Worm (Caenorhabditis elegans): ENCODE results near the gene srg-7.

srg-7 gene

ce11 chrIII:6278301-6278827 is 10.4 kb upstream of the srg-7 start, which contains the start of gene C18F10.7:
TSS of gene C18F10.7 (minus strand) at chrIII:6278351.
- TF ChIP-seq hmbx-1 (tag; optimal IDR thresholded peaks at IDR 0.05), result no peak
- no peak for TF ChIP-seq ceh-13 (GFP tag; optimal IDR thresholded peaks at IDR 0.05)
- TF ChIP-seq tbx-11 (GFP tag; IDR thresholded peaks at IDR 0.05), result no peak
- no peak for TF ChIP-seq B0310.2 (tag; optimal IDR thresholded peaks at IDR 0.05)
- no peak for TF ChIP-seq ama-1 (optimal IDR thresholded peaks at IDR 0.05)
- no peak for TF ChIP-seq hmg-4 (GFP tag; optimal IDR thresholded peaks at IDR 0.05)
- no peak for TF ChIP-seq aly-1 (tag; optimal IDR thresholded peaks at IDR 0.05)
- no peak for TF ChIP-seq scrt-1 (GFP tag; IDR thresholded peaks at IDR 0.05)
- no peak for TF ChIP-seq tbx-37 (GFP tag; conservative IDR thresholded peaks at IDR 0.05)
- TF ChIP-seq ets-7 (tag; optimal IDR thresholded peaks at IDR 0.05), result no peak
- no peak for TF ChIP-seq sea-1 (GFP tag; conservative IDR thresholded peaks at IDR 0.05)
- no peak for TF ChIP-seq ceh-36 (tag; optimal IDR thresholded peaks at IDR 0.05)
- no peak for TF ChIP-seq tra-4 (tag; optimal IDR thresholded peaks at IDR 0.05)
- TF ChIP-seq hnd-1 (tag; optimal IDR thresholded peaks at IDR 0.05), result no peak
- no peak for TF ChIP-seq flt-1 (GFP tag; IDR thresholded peaks at IDR 0.05)
- TF ChIP-seq F13C5.2 (tag; optimal IDR thresholded peaks at IDR 0.05), result no peak
- no peak for TF ChIP-seq pes-1 (GFP tag; IDR thresholded peaks at IDR 0.05)

- TF ChIP-seq tbx-11 (GFP tag; IDR thresholded peaks at IDR 0.05), result no peak
- no peak for TF ChIP-seq hnd-1 (tag; optimal IDR thresholded peaks at IDR 0.05)
These were observed 4.9 kb upstream of the srg-7 start, which contains the start of gene C18F10.2 for ce11 chrIII:6272868-6273267. TSS of gene C18F10.2 (plus strand) at chrIII:6273168.

ce11 chrIII:6270277-6270676 is 2.3 kb upstream of the srg-7 start, which contains the start of gene srg-3:
TSS of gene srg-3 (minus strand) at chrIII:6270377.
- TF ChIP-seq aly-1 (tag; optimal IDR thresholded peaks at IDR 0.05) (no peak), scrt-1 (GFP tag; IDR thresholded peaks at IDR 0.05) (no peak), ets-7 (tag; optimal IDR thresholded peaks at IDR 0.05) (no peak), hmg-4 (GFP tag; optimal IDR thresholded peaks at IDR 0.05) (no peak), B0310.2 (tag; optimal IDR thresholded peaks at IDR 0.05) (no peak), hnd-1 (tag; optimal IDR thresholded peaks at IDR 0.05) (no peak), tbx-37 (GFP tag; conservative IDR thresholded peaks at IDR 0.05) (no peak), tbx-11 (GFP tag; IDR thresholded peaks at IDR 0.05) (no peak), ceh-13 (GFP tag; optimal IDR thresholded peaks at IDR 0.05) (no peak), pes-1 (GFP tag; IDR thresholded peaks at IDR 0.05) (no peak), F13C5.2 (tag; optimal IDR thresholded peaks at IDR 0.05) (no peak), sea-1 (GFP tag; conservative IDR thresholded peaks at IDR 0.05) (no peak), hmbx-1 (tag; optimal IDR thresholded peaks at IDR 0.05) (no peak), ceh-36 (tag; optimal IDR thresholded peaks at IDR 0.05) (no peak), ama-1 (optimal IDR thresholded peaks at IDR 0.05) (no peak), tra-4 (tag; optimal IDR thresholded peaks at IDR 0.05) (no peak), flt-1 (GFP tag; IDR thresholded peaks at IDR 0.05) (no peak)

ce11 chrIII:6265911-6266310 is 2.0 kb downstream of the srg-7 start, which contains the start of gene srg-6:
TSS of gene srg-6 (minus strand) at chrIII:6266011.
- no peak for TF ChIP-seq ama-1 (optimal IDR thresholded peaks at IDR 0.05)
- TF ChIP-seq hnd-1 (tag; optimal IDR thresholded peaks at IDR 0.05), result no peak
- TF ChIP-seq ceh-13 (GFP tag; optimal IDR thresholded peaks at IDR 0.05), result no peak
- no peak for TF ChIP-seq ets-7 (tag; optimal IDR thresholded peaks at IDR 0.05)
- TF ChIP-seq flt-1 (GFP tag; IDR thresholded peaks at IDR 0.05), result no peak
- no peak for TF ChIP-seq aly-1 (tag; optimal IDR thresholded peaks at IDR 0.05)
- no peak for TF ChIP-seq hmg-4 (GFP tag; optimal IDR thresholded peaks at IDR 0.05)
- TF ChIP-seq B0310.2 (tag; optimal IDR thresholded peaks at IDR 0.05), result no peak
- TF ChIP-seq pes-1 (GFP tag; IDR thresholded peaks at IDR 0.05), result no peak
- no peak for TF ChIP-seq tbx-11 (GFP tag; IDR thresholded peaks at IDR 0.05)
- no peak for TF ChIP-seq hmbx-1 (tag; optimal IDR thresholded peaks at IDR 0.05)
- no peak for TF ChIP-seq tbx-37 (GFP tag; conservative IDR thresholded peaks at IDR 0.05)
- no peak for TF ChIP-seq scrt-1 (GFP tag; IDR thresholded peaks at IDR 0.05)
- no peak for TF ChIP-seq sea-1 (GFP tag; conservative IDR thresholded peaks at IDR 0.05)
- no peak for TF ChIP-seq F13C5.2 (tag; optimal IDR thresholded peaks at IDR 0.05)
- no peak for TF ChIP-seq ceh-36 (tag; optimal IDR thresholded peaks at IDR 0.05)

- TF ChIP-seq hmg-4 (GFP tag; optimal IDR thresholded peaks at IDR 0.05) (no peak), ceh-13 (GFP tag; optimal IDR thresholded peaks at IDR 0.05) (no peak), hnd-1 (tag; optimal IDR thresholded peaks at IDR 0.05) (no peak), flt-1 (GFP tag; IDR thresholded peaks at IDR 0.05) (no peak), sea-1 (GFP tag; conservative IDR thresholded peaks at IDR 0.05) (no peak), B0310.2 (tag; optimal IDR thresholded peaks at IDR 0.05) (no peak), ama-1 (optimal IDR thresholded peaks at IDR 0.05) (no peak), pes-1 (GFP tag; IDR thresholded peaks at IDR 0.05) (no peak), hmbx-1 (tag; optimal IDR thresholded peaks at IDR 0.05) (no peak), aly-1 (tag; optimal IDR thresholded peaks at IDR 0.05) (no peak), scrt-1 (GFP tag; IDR thresholded peaks at IDR 0.05) (no peak), tra-4 (tag; optimal IDR thresholded peaks at IDR 0.05) (no peak), ceh-36 (tag; optimal IDR thresholded peaks at IDR 0.05) (no peak)
These were observed 3.5 kb downstream of the srg-7 start, which contains the start of gene srg-5 for ce11 chrIII:6264447-6264846. TSS of gene srg-5 (minus strand) at chrIII:6264547.

ce11 chrIII:6261985-6262384 is 6.0 kb downstream of the srg-7 start, which contains the start of gene srg-4:
TSS of gene srg-4 (minus strand) at chrIII:6262085.
- TF ChIP-seq ceh-36 (tag; optimal IDR thresholded peaks at IDR 0.05) (no peak), flt-1 (GFP tag; IDR thresholded peaks at IDR 0.05) (no peak), ets-7 (tag; optimal IDR thresholded peaks at IDR 0.05) (no peak), F13C5.2 (tag; optimal IDR thresholded peaks at IDR 0.05) (no peak), hmbx-1 (tag; optimal IDR thresholded peaks at IDR 0.05) (no peak), scrt-1 (GFP tag; IDR thresholded peaks at IDR 0.05) (no peak), tbx-11 (GFP tag; IDR thresholded peaks at IDR 0.05) (no peak), ceh-13 (GFP tag; optimal IDR thresholded peaks at IDR 0.05) (no peak), pes-1 (GFP tag; IDR thresholded peaks at IDR 0.05) (no peak)

ce11 chrIII:6260115-6260514 is 7.8 kb downstream of the srg-7 start, which contains the start of gene srg-2:
TSS of gene srg-2 (minus strand) at chrIII:6260215.
- TF ChIP-seq hnd-1 (tag; optimal IDR thresholded peaks at IDR 0.05) (no peak), aly-1 (tag; optimal IDR thresholded peaks at IDR 0.05) (no peak), B0310.2 (tag; optimal IDR thresholded peaks at IDR 0.05) (no peak), flt-1 (GFP tag; IDR thresholded peaks at IDR 0.05) (no peak), scrt-1 (GFP tag; IDR thresholded peaks at IDR 0.05) (no peak), tbx-37 (GFP tag; conservative IDR thresholded peaks at IDR 0.05) (no peak), pes-1 (GFP tag; IDR thresholded peaks at IDR 0.05) (no peak), ceh-13 (GFP tag; optimal IDR thresholded peaks at IDR 0.05) (no peak)
